1 fruit fly cellular context compared by ENCODE assay signal in genomic region chr3L:22262797-22263423, dm6.
TF ChIP-seq lines count a peak whose summit lies in the region.

Gene Rich (minus strand): TSS chr3L:22262921.
Gene Ddx1 (plus strand): TSS chr3L:22263369.

TF ChIP-seq in whole organism, embryonic, 481 proteins besides CTCF, POLR2A, EP300 and RAD21 (continued from another document and continues in another):
- TF ChIP-seq CG10959 (GFP tag; IDR thresholded peaks at IDR 0.05; lab: Robert Waterston, UW) (no peak), luna (GFP tag; optimal IDR thresholded peaks at IDR 0.05; lab: Kevin White, UChicago) (no peak), odd (GFP tag; optimal IDR thresholded peaks at IDR 0.05; lab: Kevin White, UChicago) (no peak), C15 (GFP tag; IDR thresholded peaks at IDR 0.05; lab: Robert Waterston, UW) (no peak), CG7745 (tag; optimal IDR thresholded peaks at IDR 0.05; lab: Kevin White, UChicago) (no peak), CG16813 (GFP tag; IDR thresholded peaks at IDR 0.05; lab: Robert Waterston, UW; ENCODE audit: partially characterized antibody) (no peak), Dek (tag; optimal IDR thresholded peaks at IDR 0.05; lab: Kevin White, UChicago) (peak; percentile 34), Doc2 (GFP tag; IDR thresholded peaks at IDR 0.05; lab: Robert Waterston, UW) (no peak), Oaz (GFP tag; IDR thresholded peaks at IDR 0.05; lab: Robert Waterston, UW) (no peak), cwo (GFP tag; optimal IDR thresholded peaks at IDR 0.05; lab: Kevin White, UChicago) (peak; percentile 15), tgo (GFP tag; IDR thresholded peaks at IDR 0.05; lab: Robert Waterston, UW) (no peak), wdn (GFP tag; IDR thresholded peaks at IDR 0.05; lab: Robert Waterston, UW) (no peak), lola (GFP tag; optimal IDR thresholded peaks at IDR 0.05; lab: Kevin White, UChicago) (peak in 1 of 3 experiments; percentile 60), CG18011 (GFP tag; optimal IDR thresholded peaks at IDR 0.05; lab: Kevin White, UChicago) (no peak), Jarid2 (GFP tag; optimal IDR thresholded peaks at IDR 0.05; lab: Kevin White, UChicago) (no peak), ind (GFP tag; optimal IDR thresholded peaks at IDR 0.05; lab: Kevin White, UChicago) (peak; percentile 49), croc (GFP tag; conservative IDR thresholded peaks at IDR 0.05; lab: Robert Waterston, UW) (no peak), zfh2 (GFP tag; optimal IDR thresholded peaks at IDR 0.05; lab: Kevin White, UChicago) (peak; percentile 52), Stat92E (GFP tag; optimal IDR thresholded peaks at IDR 0.05; lab: Kevin White, UChicago) (no peak), CG12659 (GFP tag; optimal IDR thresholded peaks at IDR 0.05; lab: Kevin White, UChicago) (peak; percentile 77), br (optimal IDR thresholded peaks at IDR 0.05; lab: Kevin White, UChicago) (no peak), Bteb2 (GFP tag; optimal IDR thresholded peaks at IDR 0.05; lab: Kevin White, UChicago) (peak; percentile 66), CG11696 (GFP tag; IDR thresholded peaks at IDR 0.05; lab: Robert Waterston, UW) (no peak), chn (GFP tag; optimal IDR thresholded peaks at IDR 0.05; lab: Kevin White, UChicago) (peak; percentile 38), NK7.1 (GFP tag; optimal IDR thresholded peaks at IDR 0.05; lab: Kevin White, UChicago) (no peak), bowl (GFP tag; IDR thresholded peaks at IDR 0.05; lab: Robert Waterston, UW) (no peak), HLH54F (GFP tag; optimal IDR thresholded peaks at IDR 0.05; lab: Kevin White, UChicago) (peak; percentile 42), Med (GFP tag; lab: Kevin White, UChicago) (peak; percentile 88), mld (GFP tag; IDR thresholded peaks at IDR 0.05; lab: Robert Waterston, UW; ENCODE audit: partially characterized antibody) (no peak), CG6683 (GFP tag; optimal IDR thresholded peaks at IDR 0.05; lab: Kevin White, UChicago) (no peak), salm (tag; optimal IDR thresholded peaks at IDR 0.05; lab: Kevin White, UChicago) (no peak), sc (optimal IDR thresholded peaks at IDR 0.05; lab: Kevin White, UChicago) (no peak), sc (GFP tag; optimal IDR thresholded peaks at IDR 0.05; lab: Kevin White, UChicago) (no peak), CG13894 (tag; optimal IDR thresholded peaks at IDR 0.05; lab: Kevin White, UChicago) (peak; percentile 33), grau (tag; optimal IDR thresholded peaks at IDR 0.05; lab: Kevin White, UChicago) (peak; percentile 53), da (GFP tag; optimal IDR thresholded peaks at IDR 0.05; lab: Kevin White, UChicago) (no peak), org-1 (GFP tag; optimal IDR thresholded peaks at IDR 0.05; lab: Kevin White, UChicago) (no peak), CG6272 (GFP tag; IDR thresholded peaks at IDR 0.05; lab: Robert Waterston, UW) (no peak), btn (GFP tag; optimal IDR thresholded peaks at IDR 0.05; lab: Kevin White, UChicago) (no peak), TFAM (GFP tag; optimal IDR thresholded peaks at IDR 0.05; lab: Kevin White, UChicago) (no peak), Oli (tag; optimal IDR thresholded peaks at IDR 0.05; lab: Kevin White, UChicago) (peak; percentile 11), CG5953 (GFP tag; IDR thresholded peaks at IDR 0.05; lab: Robert Waterston, UW) (no peak), Deaf1 (tag; optimal IDR thresholded peaks at IDR 0.05; lab: Kevin White, UChicago) (no peak), pho (GFP tag; optimal IDR thresholded peaks at IDR 0.05; lab: Kevin White, UChicago) (peak; percentile 18), Doc3 (GFP tag; IDR thresholded peaks at IDR 0.05; lab: Robert Waterston, UW; ENCODE audit: partially characterized antibody) (no peak), CG31388 (GFP tag; optimal IDR thresholded peaks at IDR 0.05; lab: Kevin White, UChicago) (no peak), CG4617 (GFP tag; optimal IDR thresholded peaks at IDR 0.05; lab: Kevin White, UChicago; ENCODE audit: borderline replicate concordance) (peak; percentile 41), sna (GFP tag; IDR thresholded peaks at IDR 0.05; lab: Robert Waterston, UW; ENCODE audit: partially characterized antibody) (no peak), dati (GFP tag; IDR thresholded peaks at IDR 0.05; lab: Robert Waterston, UW) (no peak), gt (GFP tag; IDR thresholded peaks at IDR 0.05; lab: Robert Waterston, UW) (no peak), CG2678 (tag; optimal IDR thresholded peaks at IDR 0.05; lab: Kevin White, UChicago) (peak; percentile 30), CG4404 (GFP tag; IDR thresholded peaks at IDR 0.05; lab: Robert Waterston, UW) (no peak; the same call in 1 of the 2 replicates), ems (GFP tag; optimal IDR thresholded peaks at IDR 0.05; lab: Kevin White, UChicago) (peak; percentile 23), BEAF-32 (GFP tag; optimal IDR thresholded peaks at IDR 0.05; lab: Kevin White, UChicago) (peak; percentile 37), CG6813 (GFP tag; optimal IDR thresholded peaks at IDR 0.05; lab: Kevin White, UChicago) (no peak), CG18619 (GFP tag; optimal IDR thresholded peaks at IDR 0.05; lab: Kevin White, UChicago) (peak; percentile 74), dysf (GFP tag; IDR thresholded peaks at IDR 0.05; lab: Robert Waterston, UW) (0 out of 3 replicates have a peak, but pooled peaks have one; percentile 35), CG11504 (tag; optimal IDR thresholded peaks at IDR 0.05; lab: Kevin White, UChicago) (no peak), CG31365 (tag; optimal IDR thresholded peaks at IDR 0.05; lab: Kevin White, UChicago) (no peak), tin (GFP tag; optimal IDR thresholded peaks at IDR 0.05; lab: Kevin White, UChicago) (peak; percentile 60), ATbp (GFP tag; optimal IDR thresholded peaks at IDR 0.05; lab: Kevin White, UChicago) (no peak), onecut (GFP tag; IDR thresholded peaks at IDR 0.05; lab: Robert Waterston, UW) (no peak), CG7987 (GFP tag; optimal IDR thresholded peaks at IDR 0.05; lab: Kevin White, UChicago) (no peak), wor (GFP tag; IDR thresholded peaks at IDR 0.05; lab: Robert Waterston, UW) (no peak), D19A (tag; optimal IDR thresholded peaks at IDR 0.05; lab: Kevin White, UChicago) (peak; percentile 10), trh (GFP tag; optimal IDR thresholded peaks at IDR 0.05; lab: Kevin White, UChicago) (no peak), CG8089 (GFP tag; optimal IDR thresholded peaks at IDR 0.05; lab: Kevin White, UChicago) (no peak), Ravus (GFP tag; IDR thresholded peaks at IDR 0.05; lab: Robert Waterston, UW) (no peak), CG17802 (tag; optimal IDR thresholded peaks at IDR 0.05; lab: Kevin White, UChicago) (no peak), pzg (GFP tag; optimal IDR thresholded peaks at IDR 0.05; lab: Kevin White, UChicago) (peak; percentile 57), CG4730 (GFP tag; IDR thresholded peaks at IDR 0.05; lab: Robert Waterston, UW) (no peak), Kr (GFP tag; optimal IDR thresholded peaks at IDR 0.05; lab: Kevin White, UChicago) (no peak), cas (GFP tag; IDR thresholded peaks at IDR 0.05; lab: Robert Waterston, UW) (no peak), Ptx1 (GFP tag; IDR thresholded peaks at IDR 0.05; lab: Robert Waterston, UW) (peak; percentile 50), Dip2 (GFP tag; IDR thresholded peaks at IDR 0.05; lab: Robert Waterston, UW) (no peak), BtbVII (GFP tag; optimal IDR thresholded peaks at IDR 0.05; lab: Kevin White, UChicago) (peak; percentile 41), gsb-n (tag; optimal IDR thresholded peaks at IDR 0.05; lab: Kevin White, UChicago) (no peak), cad (GFP tag; optimal IDR thresholded peaks at IDR 0.05; lab: Kevin White, UChicago) (no peak), NC2α (GFP tag; optimal IDR thresholded peaks at IDR 0.05; lab: Kevin White, UChicago) (no peak), CG6254 (GFP tag; optimal IDR thresholded peaks at IDR 0.05; lab: Kevin White, UChicago) (peak; percentile 49), gfzf (GFP tag; optimal IDR thresholded peaks at IDR 0.05; lab: Kevin White, UChicago) (no peak), CG30431 (GFP tag; optimal IDR thresholded peaks at IDR 0.05; lab: Kevin White, UChicago) (no peak), CG10654 (GFP tag; optimal IDR thresholded peaks at IDR 0.05; lab: Kevin White, UChicago) (peak; percentile 22), Dll (GFP tag; IDR thresholded peaks at IDR 0.05; lab: Robert Waterston, UW; ENCODE audit: partially characterized antibody) (no peak), hbn (GFP tag; IDR thresholded peaks at IDR 0.05; lab: Robert Waterston, UW; ENCODE audit: partially characterized antibody) (no peak), ewg (GFP tag; optimal IDR thresholded peaks at IDR 0.05; lab: Kevin White, UChicago) (peak; percentile 56), CG14965 (GFP tag; optimal IDR thresholded peaks at IDR 0.05; lab: Kevin White, UChicago; ENCODE audit: borderline replicate concordance) (no peak), psq (GFP tag; optimal IDR thresholded peaks at IDR 0.05; lab: Kevin White, UChicago) (no peak), CG12219 (GFP tag; optimal IDR thresholded peaks at IDR 0.05; lab: Kevin White, UChicago) (no peak), Fer3 (tag; optimal IDR thresholded peaks at IDR 0.05; lab: Kevin White, UChicago) (no peak), CG12104 (GFP tag; optimal IDR thresholded peaks at IDR 0.05; lab: Kevin White, UChicago) (peak; percentile 44), CG32767 (GFP tag; IDR thresholded peaks at IDR 0.05; lab: Robert Waterston, UW) (no peak), CG30403 (GFP tag; optimal IDR thresholded peaks at IDR 0.05; lab: Kevin White, UChicago) (peak; percentile 76), row (GFP tag; IDR thresholded peaks at IDR 0.05; lab: Robert Waterston, UW) (peak; percentile 89), CG14441 (GFP tag; IDR thresholded peaks at IDR 0.05; lab: Robert Waterston, UW) (no peak), ato (GFP tag; IDR thresholded peaks at IDR 0.05; lab: Robert Waterston, UW; ENCODE audit: partially characterized antibody) (no peak), Dfd (GFP tag; optimal IDR thresholded peaks at IDR 0.05; lab: Kevin White, UChicago) (no peak), CG2889 (GFP tag; IDR thresholded peaks at IDR 0.05; lab: Robert Waterston, UW) (no peak), Atf-2 (GFP tag; optimal IDR thresholded peaks at IDR 0.05; lab: Kevin White, UChicago) (no peak), Usf (GFP tag; optimal IDR thresholded peaks at IDR 0.05; lab: Kevin White, UChicago) (no peak), pb (GFP tag; optimal IDR thresholded peaks at IDR 0.05; lab: Kevin White, UChicago) (no peak), dan (GFP tag; IDR thresholded peaks at IDR 0.05; lab: Robert Waterston, UW) (no peak), fd64A (GFP tag; optimal IDR thresholded peaks at IDR 0.05; lab: Kevin White, UChicago) (no peak), vfl (GFP tag; optimal IDR thresholded peaks at IDR 0.05; lab: Kevin White, UChicago) (peak; percentile 61), CG11085 (GFP tag; IDR thresholded peaks at IDR 0.05; lab: Robert Waterston, UW) (no peak), chinmo (GFP tag; IDR thresholded peaks at IDR 0.05; lab: Robert Waterston, UW; ENCODE audit: partially characterized antibody) (no peak), HHEX (GFP tag; optimal IDR thresholded peaks at IDR 0.05; lab: Kevin White, UChicago) (peak; percentile 38), CG9797 (GFP tag; optimal IDR thresholded peaks at IDR 0.05; lab: Kevin White, UChicago) (peak; percentile 27), bbx (GFP tag; IDR thresholded peaks at IDR 0.05; lab: Robert Waterston, UW; ENCODE audit: partially characterized antibody) (no peak), pita (GFP tag; optimal IDR thresholded peaks at IDR 0.05; lab: Kevin White, UChicago) (no peak), gem (tag; optimal IDR thresholded peaks at IDR 0.05; lab: Kevin White, UChicago) (no peak), Lim3 (GFP tag; IDR thresholded peaks at IDR 0.05; lab: Robert Waterston, UW) (no peak), dimm (GFP tag; IDR thresholded peaks at IDR 0.05; lab: Robert Waterston, UW) (no peak), E2f2 (GFP tag; IDR thresholded peaks at IDR 0.05; lab: Robert Waterston, UW) (no peak), CG11247 (GFP tag; IDR thresholded peaks at IDR 0.05; lab: Robert Waterston, UW) (0 out of 2 replicates have a peak, but pooled peaks have one; percentile 40), D (optimal IDR thresholded peaks at IDR 0.05; lab: Kevin White, UChicago) (no peak), D (GFP tag; optimal IDR thresholded peaks at IDR 0.05; lab: Kevin White, UChicago) (no peak), ttk (GFP tag; IDR thresholded peaks at IDR 0.05; lab: Robert Waterston, UW) (0 out of 2 replicates have a peak, but pooled peaks have one; percentile 14), CG15011 (GFP tag; optimal IDR thresholded peaks at IDR 0.05; lab: Kevin White, UChicago) (no peak), Atf6 (GFP tag; IDR thresholded peaks at IDR 0.05; lab: Robert Waterston, UW) (no peak), stc (GFP tag; IDR thresholded peaks at IDR 0.05; lab: Robert Waterston, UW) (no peak), CG12769 (tag; optimal IDR thresholded peaks at IDR 0.05; lab: Kevin White, UChicago) (no peak), CG14050 (GFP tag; IDR thresholded peaks at IDR 0.05; lab: Robert Waterston, UW) (no peak), rib (GFP tag; IDR thresholded peaks at IDR 0.05; lab: Robert Waterston, UW) (no peak), pros (GFP tag; optimal IDR thresholded peaks at IDR 0.05; lab: Kevin White, UChicago) (no peak), CG8388 (GFP tag; optimal IDR thresholded peaks at IDR 0.05; lab: Kevin White, UChicago) (no peak), abd-A (tag; optimal IDR thresholded peaks at IDR 0.05; lab: Kevin White, UChicago) (no peak), nmo (GFP tag; optimal IDR thresholded peaks at IDR 0.05; lab: Kevin White, UChicago) (peak; percentile 73), CG17385 (GFP tag; optimal IDR thresholded peaks at IDR 0.05; lab: Kevin White, UChicago) (peak; percentile 23), CG2116 (GFP tag; optimal IDR thresholded peaks at IDR 0.05; lab: Kevin White, UChicago) (peak; percentile 51), CrebB (tag; optimal IDR thresholded peaks at IDR 0.05; lab: Kevin White, UChicago) (peak; percentile 25), CG17568 (GFP tag; optimal IDR thresholded peaks at IDR 0.05; lab: Kevin White, UChicago) (no peak), Camta (GFP tag; optimal IDR thresholded peaks at IDR 0.05; lab: Kevin White, UChicago) (peak; percentile 13), CG34422 (GFP tag; IDR thresholded peaks at IDR 0.05; lab: Robert Waterston, UW) (peak; percentile 50; the same call in 1 of the 3 replicates), Drgx (GFP tag; IDR thresholded peaks at IDR 0.05; lab: Robert Waterston, UW) (no peak), H2.0 (GFP tag; IDR thresholded peaks at IDR 0.05; lab: Robert Waterston, UW) (no peak), CG31441 (GFP tag; IDR thresholded peaks at IDR 0.05; lab: Robert Waterston, UW) (peak; percentile 60; the same call in 1 of the 2 replicates)
